Worm (Caenorhabditis elegans): ENCODE data around the gene glb-13.

DNA sequence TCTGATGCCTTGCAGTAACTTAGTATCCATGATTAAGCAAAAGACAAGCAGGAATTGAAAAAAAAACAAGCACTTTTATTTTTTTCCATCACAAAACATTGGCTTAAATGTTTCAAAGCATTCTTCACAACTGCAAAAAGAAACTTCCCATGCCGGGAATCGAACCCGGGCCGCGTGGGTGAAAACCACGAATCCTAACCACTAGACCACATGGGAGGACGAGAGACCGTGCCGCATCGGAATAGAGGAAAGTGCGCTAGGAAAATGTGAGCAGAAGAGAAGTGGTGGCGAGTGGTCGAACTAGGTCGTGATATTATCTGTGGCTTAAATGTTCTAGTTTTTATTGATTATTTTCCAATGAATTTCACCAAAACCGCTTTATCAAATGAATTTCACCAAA lies 10.7 kb downstream of the glb-13 start:
- TF ChIP-seq unc-62 (GFP tag; optimal IDR thresholded peaks at IDR 0.05) (no peak), attf-6 (GFP tag; IDR thresholded peaks at IDR 0.05) (0 out of 2 replicates have a peak, but pooled peaks have one; percentile 34), C17E4.6 (GFP tag; IDR thresholded peaks at IDR 0.05) (no peak), ZK185.1 (tag; optimal IDR thresholded peaks at IDR 0.05; ENCODE audit: poor library complexity, severe bottlenecking) (peak; percentile 67), C06A6.2 (GFP tag; conservative IDR thresholded peaks at IDR 0.05) (0 out of 2 replicates have a peak, but pooled peaks have one; percentile 30), ama-1 (optimal IDR thresholded peaks at IDR 0.05) (no peak), ama-1 (GFP tag; optimal IDR thresholded peaks at IDR 0.05) (peak in 1 of 2 experiments; percentile 48), nfyb-1 (GFP tag; IDR thresholded peaks at IDR 0.05) (peak; percentile 69), akir-1 (GFP tag; optimal IDR thresholded peaks at IDR 0.05) (no peak), ztf-25 (GFP tag; IDR thresholded peaks at IDR 0.05) (0 out of 2 replicates have a peak, but pooled peaks have one; percentile 46), madf-10 (tag; optimal IDR thresholded peaks at IDR 0.05) (peak; percentile 67)
